Fruit fly (Drosophila melanogaster) whole organism, adult: ENCODE results near the gene CAH4.

Experiments
- CG11617 ChIP-seq: fragments of 200-800 bp; sonication (Bioruptor generic); optimal IDR thresholded peaks from 2 replicates; lab custom pipeline; 2017; ENCODE audit warnings: mild to moderate bottlenecking, missing biosample characterization, missing genetic modification reagents, missing genetic modification characterization
- CG12768 ChIP-seq: fragments of 200-800 bp; sonication (Bioruptor generic); optimal IDR thresholded peaks from 2 replicates; lab custom pipeline; 2017; ENCODE audit warnings: missing biosample characterization, missing genetic modification characterization, mild to moderate bottlenecking, moderate library complexity, missing genetic modification reagents
- CG14711 ChIP-seq: fragments of 200-800 bp; sonication (Bioruptor generic); optimal IDR thresholded peaks from 2 replicates; lab custom pipeline; 2018; ENCODE audit warnings: missing biosample characterization, mild to moderate bottlenecking, missing genetic modification characterization, moderate library complexity
- CG1620 ChIP-seq: fragments of 200-800 bp; sonication (Bioruptor generic); optimal IDR thresholded peaks from 2 replicates; lab custom pipeline; 2016; ENCODE audit warnings: missing biosample characterization, missing genetic modification characterization
- CG33017 ChIP-seq: fragments of 200-800 bp; sonication (Bioruptor generic); optimal IDR thresholded peaks from 2 replicates; lab custom pipeline; 2018; ENCODE audit warnings: missing biosample characterization, mild to moderate bottlenecking, missing genetic modification characterization, moderate library complexity
- CG5204 ChIP-seq: fragments of 200-800 bp; sonication (Bioruptor generic); optimal IDR thresholded peaks from 2 replicates; lab custom pipeline; 2016; ENCODE audit warnings: missing biosample characterization, missing genetic modification characterization
- CG7045 ChIP-seq: fragments of 200-800 bp; sonication (Bioruptor generic); optimal IDR thresholded peaks from 2 replicates; lab custom pipeline; 2017; ENCODE audit warnings: missing biosample characterization, mild to moderate bottlenecking, missing genetic modification characterization
- CG7101 ChIP-seq: fragments of 200-800 bp; sonication (Bioruptor generic); optimal IDR thresholded peaks from 2 replicates; lab custom pipeline; 2018; ENCODE audit warnings: missing biosample characterization, mild to moderate bottlenecking, missing genetic modification characterization, moderate library complexity
- Clk ChIP-seq: fragments of 200-800 bp; sonication (Bioruptor generic); optimal IDR thresholded peaks from 2 replicates; lab custom pipeline; 2017; ENCODE audit warnings: missing biosample characterization, missing genetic modification characterization
- Crg-1 ChIP-seq: fragments of 200-800 bp; sonication (Bioruptor generic); optimal IDR thresholded peaks from 2 replicates; lab custom pipeline; 2016; ENCODE audit warnings: missing biosample characterization, missing genetic modification characterization
- Hr96 ChIP-seq: fragments of 200-800 bp; sonication (Bioruptor generic); optimal IDR thresholded peaks from 2 replicates; lab custom pipeline; 2016; ENCODE audit warnings: missing biosample characterization, missing genetic modification characterization
- Mnt ChIP-seq: fragments of 200-800 bp; sonication (Bioruptor generic); optimal IDR thresholded peaks from 2 replicates; lab custom pipeline; 2016; ENCODE audit warnings: missing biosample characterization, mild to moderate bottlenecking, missing genetic modification characterization
- bab1 ChIP-seq: fragments of 200-800 bp; sonication (Bioruptor generic); optimal IDR thresholded peaks from 3 replicates; lab custom pipeline; 2019; ENCODE audit warnings: missing biosample characterization, mild to moderate bottlenecking, missing genetic modification characterization, moderate library complexity
- cic ChIP-seq: fragments of 200-800 bp; sonication (Bioruptor generic); optimal IDR thresholded peaks from 2 replicates; lab custom pipeline; 2017; ENCODE audit warnings: missing biosample characterization, mild to moderate bottlenecking, missing genetic modification characterization, moderate library complexity
- cnc ChIP-seq, 2 experiments: fragments of >200 bp; optimal IDR thresholded peaks; 2 replicates each; lab custom pipeline; 2017
- kay ChIP-seq: fragments of 200-800 bp; sonication (Bioruptor generic); peaks from one replicate; lab custom pipeline; 2016; ENCODE audit warnings: missing biosample characterization, missing genetic modification characterization, borderline replicate concordance
- ovo ChIP-seq: fragments of 200-800 bp; sonication (Bioruptor generic); optimal IDR thresholded peaks from 2 replicates; lab custom pipeline; 2016; ENCODE audit warnings: missing biosample characterization, missing genetic modification characterization
- pad ChIP-seq: fragments of 200-800 bp; sonication (Bioruptor generic); optimal IDR thresholded peaks from 3 replicates; lab custom pipeline; 2017; ENCODE audit warnings: missing biosample characterization, missing genetic modification characterization, mild to moderate bottlenecking, moderate library complexity, missing genetic modification reagents
- tj ChIP-seq: fragments of 200-800 bp; sonication (Bioruptor generic); optimal IDR thresholded peaks from 3 replicates; lab custom pipeline; 2017; ENCODE audit warnings: missing biosample characterization, mild to moderate bottlenecking, missing genetic modification characterization, moderate library complexity
- toe ChIP-seq: fragments of 200-800 bp; sonication (Bioruptor generic); optimal IDR thresholded peaks from 2 replicates; lab custom pipeline; 2016; ENCODE audit warnings: missing biosample characterization, missing genetic modification characterization

Gene CAH4

DNA sequence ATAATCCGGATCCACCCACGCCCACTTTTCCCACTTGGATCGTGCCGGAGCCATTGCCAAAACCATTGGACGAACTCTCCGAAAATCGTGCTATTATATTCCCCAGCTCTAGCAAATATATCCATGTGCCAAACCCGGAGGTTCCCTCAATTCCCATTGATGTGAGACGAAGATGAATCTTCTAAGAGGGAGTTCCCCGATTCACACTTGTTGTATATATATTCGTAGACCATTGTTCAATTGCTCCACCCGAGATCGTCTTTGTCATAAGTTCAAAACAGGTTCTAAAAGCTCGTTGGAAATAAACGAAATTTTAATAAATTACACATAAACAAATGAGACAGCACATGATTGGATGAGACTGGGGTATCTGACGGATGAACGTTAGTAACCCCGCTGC is 6.5 kb upstream of the CAH4 start:
- TF ChIP-seq Mnt (GFP tag; lab: Kevin White, UChicago): no peak
- no peak for TF ChIP-seq tj (GFP tag; lab: Kevin White, UChicago)
- TF ChIP-seq ovo (GFP tag; lab: Kevin White, UChicago): no peak
- TF ChIP-seq CG7101 (tag; lab: Kevin White, UChicago): no peak
- no peak for TF ChIP-seq CG14711
- TF ChIP-seq CG33017 (tag; lab: Kevin White, UChicago): no peak
- no peak for TF ChIP-seq Crg-1
- no peak for TF ChIP-seq CG7045

DNA sequence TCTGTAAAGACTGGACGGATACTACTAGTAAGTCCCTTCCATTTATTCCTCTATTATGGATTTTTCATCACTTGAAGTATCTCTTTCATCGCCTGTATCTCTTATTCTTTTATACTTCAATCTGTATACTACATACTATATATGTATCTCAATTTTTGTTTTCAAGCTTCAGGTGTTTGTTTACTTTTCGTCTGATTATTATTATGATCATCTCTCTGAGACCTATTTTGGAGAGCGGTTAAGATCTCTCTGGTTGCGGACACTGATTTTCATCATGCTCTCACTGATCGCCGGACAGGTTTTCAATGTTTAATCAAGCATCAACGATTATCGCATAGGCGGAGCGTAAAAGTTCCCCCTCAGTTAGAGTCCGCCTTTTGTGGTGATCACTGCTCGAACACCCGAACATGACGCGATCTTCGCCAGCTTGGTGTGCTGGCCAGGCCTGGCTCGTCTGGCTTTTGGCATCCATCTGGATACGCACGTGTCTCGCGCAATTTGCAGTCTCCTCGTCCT is 5.3 kb upstream of the CAH4 start, which contains the start of gene CG7016:
CG7016 (plus strand) TSS at position 358 of the 516 bp plus-strand sequence.
- no peak for TF ChIP-seq Mnt (GFP tag; lab: Kevin White, UChicago)

- TF ChIP-seq CG12768: no peak
- no peak for TF ChIP-seq ovo (GFP tag; lab: Kevin White, UChicago)
- no peak for TF ChIP-seq cnc (optimal IDR thresholded peaks at IDR 0.05; lab: Kevin White, UChicago)
- TF ChIP-seq CG7045: no peak
- no peak for TF ChIP-seq toe (GFP tag; lab: Kevin White, UChicago)
- TF ChIP-seq CG1620 (GFP tag; lab: Kevin White, UChicago): no peak
- TF ChIP-seq tj (GFP tag; lab: Kevin White, UChicago): no peak
- TF ChIP-seq CG7101 (tag; lab: Kevin White, UChicago): no peak
- TF ChIP-seq bab1 (GFP tag; lab: Kevin White, UChicago): no peak
- no peak for TF ChIP-seq CG33017 (tag; lab: Kevin White, UChicago)
- TF ChIP-seq Mnt (GFP tag; lab: Kevin White, UChicago): no peak
- TF ChIP-seq Crg-1: no peak
- no peak for TF ChIP-seq pad (GFP tag; lab: Kevin White, UChicago)
- no peak for TF ChIP-seq CG11617 (GFP tag; lab: Kevin White, UChicago)
- TF ChIP-seq kay (GFP tag; lab: Kevin White, UChicago): no peak
Measured at dm6 chr3R:24862065-24862464, 4.7 kb upstream of the CAH4 start, which contains the start of gene CG13640. Gene CG13640, minus strand, starts transcription at chr3R:24862165.

- TF ChIP-seq CG14711 (no peak), CG7045 (no peak), Mnt (GFP tag; lab: Kevin White, UChicago) (no peak), tj (GFP tag; lab: Kevin White, UChicago) (no peak), kay (GFP tag; lab: Kevin White, UChicago) (no peak), Clk (GFP tag; lab: Kevin White, UChicago) (no peak), CG11617 (GFP tag; lab: Kevin White, UChicago) (no peak), CG12768 (no peak), cic (GFP tag; lab: Kevin White, UChicago) (no peak), bab1 (GFP tag; lab: Kevin White, UChicago) (no peak), Hr96 (no peak), CG33017 (tag; lab: Kevin White, UChicago) (no peak), ovo (GFP tag; lab: Kevin White, UChicago) (peak; percentile 48), cnc (optimal IDR thresholded peaks at IDR 0.05; lab: Kevin White, UChicago) (peak in 1 of 2 experiments; percentile 42)
Measured at dm6 chr3R:24860316-24860826, 3.0 kb upstream of the CAH4 start, which contains the start of gene CG13639. Gene CG13639, minus strand, starts transcription at chr3R:24860366.

DNA sequence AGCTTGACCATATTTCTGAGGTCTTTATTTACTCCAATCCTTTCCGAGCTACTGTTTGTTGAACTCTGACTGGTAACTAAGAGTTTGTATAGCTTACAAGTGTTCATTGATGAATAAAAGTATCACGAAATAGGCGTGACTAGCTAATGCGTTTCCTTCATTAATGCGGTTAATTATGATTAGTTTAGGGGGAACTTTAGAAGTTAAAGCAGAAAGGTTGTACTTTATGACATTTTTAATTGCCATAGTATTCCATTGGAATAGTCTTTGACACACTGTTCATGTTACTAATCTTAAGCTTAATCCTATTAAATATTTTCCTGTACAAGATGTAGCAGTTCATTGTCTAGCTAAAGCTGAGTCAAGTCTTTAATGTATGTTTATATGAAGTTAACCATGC is 2.3 kb upstream of the CAH4 start, which contains the start of gene ppk22:
ppk22 (minus strand) TSS at position 101 of the 400 bp plus-strand sequence.
- TF ChIP-seq Hr96 (no peak), pad (GFP tag; lab: Kevin White, UChicago) (no peak), toe (GFP tag; lab: Kevin White, UChicago) (no peak), CG7045 (no peak)

- TF ChIP-seq kay (GFP tag; lab: Kevin White, UChicago) (no peak), CG1620 (GFP tag; lab: Kevin White, UChicago) (no peak), cic (GFP tag; lab: Kevin White, UChicago) (no peak), CG7045 (no peak), CG33017 (tag; lab: Kevin White, UChicago) (no peak), CG12768 (no peak)
Measured at dm6 chr3R:24856143-24856542, 1.2 kb downstream of the CAH4 start, which contains the start of gene HDAC11. Gene HDAC11, minus strand, starts transcription at chr3R:24856243.

DNA sequence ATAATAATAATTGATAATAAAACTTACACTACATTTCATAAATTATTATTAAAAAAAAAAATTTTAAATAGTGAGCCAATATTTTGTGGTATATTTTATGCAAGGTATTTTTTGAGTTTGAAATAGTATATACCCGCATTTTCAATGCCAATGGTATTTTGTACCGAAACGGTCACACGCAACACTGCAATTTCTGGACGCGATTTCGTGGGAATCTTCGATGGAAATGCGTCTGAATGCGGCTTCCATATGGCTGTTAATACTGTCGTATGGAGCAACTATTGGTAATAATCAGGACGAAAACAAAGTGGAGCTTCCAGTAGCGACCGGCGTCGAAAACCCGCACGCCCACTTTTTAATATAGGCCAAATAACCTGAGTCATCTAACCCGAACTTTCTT is 5.9 kb downstream of the CAH4 start, which contains the start of gene Nct:
Nct (plus strand) TSS at position 173 of the 400 bp plus-strand sequence.
- no peak for TF ChIP-seq toe (GFP tag; lab: Kevin White, UChicago)
- no peak for TF ChIP-seq cic (GFP tag; lab: Kevin White, UChicago)
- TF ChIP-seq bab1 (GFP tag; lab: Kevin White, UChicago): no peak
- no peak for TF ChIP-seq Crg-1
- no peak for TF ChIP-seq CG14711
- TF ChIP-seq cnc (optimal IDR thresholded peaks at IDR 0.05; lab: Kevin White, UChicago): peak in 1 of 2 experiments; percentile 28

dm6 chr3R:24850420-24850819 is 6.9 kb downstream of the CAH4 start, which contains the start of gene CG7006:
Gene CG7006, plus strand, starts transcription at chr3R:24850627.
- TF ChIP-seq Clk (GFP tag; lab: Kevin White, UChicago) (peak; percentile 67), cnc (optimal IDR thresholded peaks at IDR 0.05; lab: Kevin White, UChicago) (no peak), cic (GFP tag; lab: Kevin White, UChicago) (peak; percentile 43), Mnt (GFP tag; lab: Kevin White, UChicago) (peak; percentile 97), bab1 (GFP tag; lab: Kevin White, UChicago) (peak; percentile 75), toe (GFP tag; lab: Kevin White, UChicago) (peak; percentile 80), pad (GFP tag; lab: Kevin White, UChicago) (peak; percentile 88), ovo (GFP tag; lab: Kevin White, UChicago) (peak; percentile 72), Hr96 (peak; percentile 76), CG5204 (GFP tag; lab: Kevin White, UChicago) (peak; percentile 77), tj (GFP tag; lab: Kevin White, UChicago) (no peak), CG1620 (GFP tag; lab: Kevin White, UChicago) (peak; percentile 97), CG7101 (tag; lab: Kevin White, UChicago) (peak; percentile 91), CG14711 (peak; percentile 77), CG7045 (peak; percentile 71), CG12768 (peak; percentile 79), CG11617 (GFP tag; lab: Kevin White, UChicago) (peak; percentile 41), Crg-1 (peak; percentile 98), kay (GFP tag; lab: Kevin White, UChicago) (no peak), CG33017 (tag; lab: Kevin White, UChicago) (peak; percentile 60)
